Worm (Caenorhabditis elegans) whole organism, early embryonic: ENCODE results near the gene R102.2.

Source experiments
- B0310.2 ChIP-seq: sonication (generic microtip); optimal IDR thresholded peaks from 2 replicates; lab custom pipeline; 2016; ENCODE audit warnings: mild to moderate bottlenecking, missing genetic modification characterization, missing compliant biosample characterization
- F13C5.2 ChIP-seq: sonication (generic microtip); optimal IDR thresholded peaks from 2 replicates; lab custom pipeline; 2017; ENCODE audit warnings: mild to moderate bottlenecking, missing genetic modification characterization, inconsistent platforms, missing compliant biosample characterization
- aly-1 ChIP-seq: sonication (generic microtip); optimal IDR thresholded peaks from 2 replicates; lab custom pipeline; 2016; ENCODE audit warnings: missing genetic modification characterization, missing compliant biosample characterization
- ama-1 ChIP-seq: fragments of 150-350 bp; optimal IDR thresholded peaks from 2 replicates; lab custom pipeline; 2014
- ceh-13 ChIP-seq: fragments of 200-800 bp; sonication (Bioruptor generic); optimal IDR thresholded peaks from 2 replicates; lab custom pipeline; 2018; ENCODE audit warnings: mild to moderate bottlenecking, missing genetic modification characterization, missing compliant biosample characterization
- ceh-36 ChIP-seq: sonication (generic microtip); optimal IDR thresholded peaks from 2 replicates; lab custom pipeline; 2016; ENCODE audit warnings: missing genetic modification characterization, inconsistent platforms, missing compliant biosample characterization
- ets-7 ChIP-seq: sonication (generic microtip); optimal IDR thresholded peaks from 2 replicates; lab custom pipeline; 2016; ENCODE audit warnings: missing genotype, missing genetic modification characterization, missing compliant biosample characterization
- flt-1 ChIP-seq: fragments of 200-800 bp; sonication (Bioruptor generic); IDR thresholded peaks from 2 replicates; pipeline ENCODE4 v1.3.6; 2022; ENCODE audit warnings: missing genetic modification characterization, missing compliant biosample characterization
- hmbx-1 ChIP-seq: sonication (generic microtip); optimal IDR thresholded peaks from 2 replicates; lab custom pipeline; 2016; ENCODE audit warnings: mild to moderate bottlenecking, missing genetic modification characterization, missing compliant biosample characterization
- hmg-4 ChIP-seq: fragments of 200-800 bp; sonication (Bioruptor generic); optimal IDR thresholded peaks from 2 replicates; lab custom pipeline; 2018; ENCODE audit warnings: mild to moderate bottlenecking, missing genetic modification characterization, missing compliant biosample characterization
- hnd-1 ChIP-seq: sonication (generic microtip); optimal IDR thresholded peaks from 2 replicates; lab custom pipeline; 2016; ENCODE audit warnings: missing genetic modification characterization, missing compliant biosample characterization
- pes-1 ChIP-seq: fragments of 200-800 bp; sonication (Bioruptor generic); IDR thresholded peaks from 2 replicates; pipeline ENCODE4 v1.3.6; 2022; ENCODE audit warnings: missing genetic modification reagents, missing genetic modification characterization, missing compliant biosample characterization
- scrt-1 ChIP-seq: fragments of 200-800 bp; sonication (Bioruptor generic); IDR thresholded peaks from 2 replicates; pipeline ENCODE4 v1.3.6; 2022; ENCODE audit warnings: missing genetic modification characterization, missing compliant biosample characterization
- sea-1 ChIP-seq: fragments of 200-800 bp; sonication (Bioruptor generic); conservative IDR thresholded peaks from 2 replicates; pipeline ENCODE4 v1.3.6; 2022; ENCODE audit warnings: missing genetic modification characterization, missing compliant biosample characterization
- tbx-11 ChIP-seq: fragments of 200-800 bp; sonication (Bioruptor generic); IDR thresholded peaks from 2 replicates; pipeline ENCODE4 v1.3.6; 2022; ENCODE audit warnings: missing genetic modification characterization, missing compliant biosample characterization
- tbx-37 ChIP-seq: fragments of 200-800 bp; sonication (Bioruptor generic); conservative IDR thresholded peaks from 2 replicates; pipeline ENCODE4 v1.3.6; 2022; ENCODE audit warnings: missing genetic modification reagents, missing genetic modification characterization, missing compliant biosample characterization
- tra-4 ChIP-seq: sonication (generic microtip); optimal IDR thresholded peaks from 2 replicates; lab custom pipeline; 2017; ENCODE audit warnings: missing genetic modification characterization, missing compliant biosample characterization

R102.2 gene

DNA sequence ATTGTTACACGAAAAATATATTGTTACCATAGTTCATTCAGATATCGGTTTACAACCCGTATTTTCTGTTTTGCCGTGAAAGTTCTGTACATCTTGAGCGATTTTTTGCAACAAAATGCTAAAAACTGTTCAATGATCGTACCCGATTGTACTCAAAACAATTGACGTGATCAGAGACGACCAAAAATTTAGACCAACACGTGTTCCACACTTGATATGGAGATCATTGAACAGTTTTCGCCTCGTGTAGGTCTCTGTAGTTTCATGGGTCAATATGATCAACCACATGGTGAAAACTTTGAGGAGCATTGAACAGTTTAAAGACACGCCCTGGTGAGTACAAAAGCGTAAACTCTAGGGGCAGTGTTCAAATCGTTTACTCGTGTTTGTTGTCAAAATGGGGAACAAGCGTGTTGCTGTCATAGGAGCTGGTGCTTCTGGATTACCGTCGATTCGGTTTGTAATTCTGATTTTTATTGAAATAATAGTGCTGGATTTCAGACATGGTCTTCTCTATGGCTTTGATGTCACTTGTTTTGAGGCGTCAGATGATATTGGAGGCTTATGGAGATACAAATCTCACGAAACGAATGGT lies 5.2 kb upstream of the R102.2 start, which contains the start of gene fmo-2:
TSS of gene fmo-2 (plus strand) at position 370 of the 595 bp plus-strand sequence.
- TF ChIP-seq scrt-1 (GFP tag; lab: Robert Waterston, UW) = no peak
- no peak for TF ChIP-seq ama-1 (lab: Kevin White, UChicago)
- TF ChIP-seq ceh-13 (GFP tag; lab: Kevin White, UChicago) = no peak
- TF ChIP-seq sea-1 = no peak
- no peak for TF ChIP-seq tbx-11 (GFP tag; lab: Robert Waterston, UW)
- TF ChIP-seq hnd-1 (tag; lab: Kevin White, UChicago) = no peak
- no peak for TF ChIP-seq tbx-37
- no peak for TF ChIP-seq ets-7
- TF ChIP-seq B0310.2 (tag; lab: Kevin White, UChicago) = no peak
- TF ChIP-seq F13C5.2 (tag; lab: Kevin White, UChicago) = no peak
- no peak for TF ChIP-seq aly-1 (tag; lab: Kevin White, UChicago)
- TF ChIP-seq pes-1 = no peak
- TF ChIP-seq tra-4 (tag; lab: Kevin White, UChicago) = no peak
- TF ChIP-seq flt-1 (GFP tag; lab: Robert Waterston, UW) = no peak
- no peak for TF ChIP-seq ceh-36
- TF ChIP-seq hmg-4 (GFP tag; lab: Kevin White, UChicago) = no peak
- no peak for TF ChIP-seq hmbx-1 (tag; lab: Kevin White, UChicago)

DNA sequence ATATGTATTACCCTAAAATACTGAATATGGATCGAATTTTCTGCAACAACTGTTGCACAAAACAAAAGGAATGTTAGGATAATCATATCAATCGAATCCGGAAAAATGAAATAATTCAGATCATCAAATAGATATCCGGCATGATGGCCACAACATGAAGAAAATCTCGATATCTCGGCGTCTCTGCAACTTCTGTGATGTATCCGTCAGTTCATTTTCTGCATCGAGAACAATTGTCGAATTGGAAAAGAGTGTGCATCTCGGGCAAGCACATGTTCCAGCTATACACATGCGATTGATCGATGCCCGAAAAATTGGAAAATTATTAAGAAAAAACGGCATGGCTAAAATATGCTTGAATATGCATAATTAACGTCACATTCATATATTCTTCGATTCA lies 1.6 kb upstream of the R102.2 start, which contains the start of the genes K08C7.6 and R102.1:
TSS of gene K08C7.6 (minus strand) at position 101 of the 400 bp plus-strand sequence.
TSS of gene R102.1 (plus strand) at position 291 of the 400 bp plus-strand sequence.
- TF ChIP-seq aly-1 (tag; lab: Kevin White, UChicago) (no peak), flt-1 (GFP tag; lab: Robert Waterston, UW) (no peak), ceh-13 (GFP tag; lab: Kevin White, UChicago) (no peak), scrt-1 (GFP tag; lab: Robert Waterston, UW) (no peak), hmg-4 (GFP tag; lab: Kevin White, UChicago) (no peak), tbx-37 (no peak), ceh-36 (no peak), tra-4 (tag; lab: Kevin White, UChicago) (no peak), hmbx-1 (tag; lab: Kevin White, UChicago) (no peak), hnd-1 (tag; lab: Kevin White, UChicago) (no peak), tbx-11 (GFP tag; lab: Robert Waterston, UW) (no peak), sea-1 (no peak), pes-1 (no peak), ets-7 (no peak), ama-1 (lab: Kevin White, UChicago) (no peak), F13C5.2 (tag; lab: Kevin White, UChicago) (no peak), B0310.2 (tag; lab: Kevin White, UChicago) (no peak)

DNA sequence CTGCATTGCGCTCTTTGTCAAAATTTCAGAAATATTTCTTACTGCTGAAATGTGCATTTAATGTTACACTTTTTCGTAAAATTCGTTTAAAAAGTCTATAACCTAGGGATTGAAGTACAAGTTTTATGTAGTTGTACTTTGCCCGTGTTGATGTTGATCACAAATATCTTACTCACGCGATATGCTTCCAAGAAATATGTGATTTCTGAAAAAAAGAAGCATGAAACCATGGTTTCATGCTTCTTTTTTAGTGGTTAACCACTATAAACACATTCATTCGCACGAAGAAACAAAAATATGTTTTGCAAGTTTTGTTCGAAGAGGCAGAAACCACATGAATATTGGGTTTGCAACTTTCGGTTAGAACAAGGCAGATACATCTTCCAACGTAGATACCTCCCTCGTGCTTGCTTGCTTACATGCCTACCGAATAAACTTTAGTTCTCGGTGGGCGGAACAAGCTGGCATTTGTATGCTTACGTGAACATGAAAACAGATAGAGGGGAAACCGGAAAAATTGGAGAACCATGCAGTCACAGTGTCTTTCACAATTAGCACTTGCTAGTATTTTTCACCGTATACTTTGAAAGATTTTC lies 1.7 kb downstream of the R102.2 start, which contains the start of gene R102.3:
TSS of gene R102.3 (plus strand) at position 546 of the 596 bp plus-strand sequence.
- TF ChIP-seq flt-1 (GFP tag; lab: Robert Waterston, UW) (no peak), ets-7 (no peak), hnd-1 (tag; lab: Kevin White, UChicago) (no peak), pes-1 (no peak), hmg-4 (GFP tag; lab: Kevin White, UChicago) (no peak), B0310.2 (tag; lab: Kevin White, UChicago) (no peak), F13C5.2 (tag; lab: Kevin White, UChicago) (no peak), ceh-36 (no peak), tra-4 (tag; lab: Kevin White, UChicago) (no peak), aly-1 (tag; lab: Kevin White, UChicago) (no peak), hmbx-1 (tag; lab: Kevin White, UChicago) (no peak), tbx-11 (GFP tag; lab: Robert Waterston, UW) (no peak), scrt-1 (GFP tag; lab: Robert Waterston, UW) (no peak), ceh-13 (GFP tag; lab: Kevin White, UChicago) (no peak), sea-1 (no peak), tbx-37 (no peak), ama-1 (lab: Kevin White, UChicago) (no peak)

DNA sequence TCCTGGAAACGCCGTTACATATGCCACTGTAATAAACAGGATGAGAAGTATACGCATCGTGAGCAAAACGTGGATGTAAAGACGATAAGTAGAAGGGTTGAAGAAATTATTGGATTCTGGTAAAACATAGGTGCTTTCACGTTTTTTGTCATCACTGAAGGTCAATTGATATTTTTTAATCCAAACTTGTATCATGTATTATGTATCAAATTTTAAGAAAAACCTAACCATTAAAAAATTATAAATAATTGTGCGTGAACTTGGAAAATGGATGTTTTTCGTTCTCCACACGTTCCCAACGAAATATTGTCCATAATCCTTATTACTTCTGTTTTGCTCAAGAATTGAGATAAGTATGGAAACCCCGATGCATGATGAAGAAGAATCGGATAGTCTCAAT lies 2.7 kb downstream of the R102.2 start, which contains the start of gene R102.8:
TSS of gene R102.8 (minus strand) at position 101 of the 400 bp plus-strand sequence.
- TF ChIP-seq B0310.2 (tag; lab: Kevin White, UChicago) (no peak), ceh-13 (GFP tag; lab: Kevin White, UChicago) (no peak), scrt-1 (GFP tag; lab: Robert Waterston, UW) (no peak), hnd-1 (tag; lab: Kevin White, UChicago) (no peak), tbx-11 (GFP tag; lab: Robert Waterston, UW) (no peak), hmg-4 (GFP tag; lab: Kevin White, UChicago) (no peak), ama-1 (lab: Kevin White, UChicago) (no peak), pes-1 (no peak), ets-7 (no peak), flt-1 (GFP tag; lab: Robert Waterston, UW) (no peak), ceh-36 (no peak), hmbx-1 (tag; lab: Kevin White, UChicago) (no peak), sea-1 (no peak), tra-4 (tag; lab: Kevin White, UChicago) (no peak)

- TF ChIP-seq pes-1 = no peak
- no peak for TF ChIP-seq B0310.2 (tag; lab: Kevin White, UChicago)
These were observed 7.8 kb downstream of the R102.2 start, which contains the start of gene R102.4 for ce11 chrIV:10695203-10695602. TSS of gene R102.4 (minus strand) at chrIV:10695303.

DNA sequence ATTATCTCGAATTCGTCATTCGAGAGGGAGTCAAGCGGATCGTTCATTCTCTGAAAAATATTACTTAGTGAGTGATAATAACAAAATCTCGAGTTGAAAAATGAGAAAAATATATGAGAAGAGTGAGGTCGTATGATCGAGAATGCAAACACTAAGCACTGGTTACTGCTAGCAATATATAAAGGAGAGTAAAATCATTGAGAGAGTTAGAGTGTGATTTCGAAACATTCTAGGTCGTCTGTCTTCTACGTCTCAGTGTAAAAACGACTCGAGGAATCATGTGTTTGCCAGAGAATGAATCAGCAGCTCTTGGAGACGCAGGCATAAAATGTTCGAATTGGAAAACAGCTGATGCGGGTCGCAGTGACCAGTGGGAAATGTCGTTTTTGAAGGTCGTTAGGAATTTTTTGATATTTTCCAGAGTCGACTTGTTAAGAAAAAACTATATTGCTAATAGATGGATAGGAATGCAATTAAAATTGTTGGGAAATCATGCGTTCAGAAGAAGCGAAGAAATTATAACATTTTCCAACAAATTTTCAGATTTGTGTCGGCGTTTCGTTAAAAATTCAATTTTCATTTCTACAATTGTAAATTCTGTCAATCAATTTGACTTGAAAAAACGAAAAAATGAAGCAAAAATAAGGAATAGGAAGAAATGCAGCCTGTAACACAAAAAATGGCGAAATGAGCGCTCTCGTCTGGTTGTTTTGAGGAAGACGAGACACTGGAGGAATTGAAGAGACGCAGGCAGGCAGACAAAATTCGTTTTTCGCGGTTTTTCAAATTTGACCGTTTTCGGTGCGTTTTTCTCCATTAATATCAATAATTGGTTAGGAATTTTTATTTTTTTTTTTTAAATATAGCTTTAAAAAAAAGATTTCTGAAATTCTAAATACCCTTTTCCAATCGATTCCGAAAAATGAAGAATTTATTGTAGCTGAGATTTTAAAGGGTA lies 9.9 kb downstream of the R102.2 start, which contains the start of gene allo-1:
TSS of gene allo-1 (minus strand) at position 51 of the 958 bp plus-strand sequence.
- TF ChIP-seq flt-1 (GFP tag; lab: Robert Waterston, UW) (no peak), aly-1 (tag; lab: Kevin White, UChicago) (no peak), B0310.2 (tag; lab: Kevin White, UChicago) (no peak), hmbx-1 (tag; lab: Kevin White, UChicago) (no peak), pes-1 (no peak), tbx-11 (GFP tag; lab: Robert Waterston, UW) (no peak), ets-7 (no peak), hnd-1 (tag; lab: Kevin White, UChicago) (no peak), tbx-37 (no peak), ceh-13 (GFP tag; lab: Kevin White, UChicago) (no peak), scrt-1 (GFP tag; lab: Robert Waterston, UW) (no peak), hmg-4 (GFP tag; lab: Kevin White, UChicago) (no peak), ama-1 (lab: Kevin White, UChicago) (no peak)
